Fruit fly (Drosophila melanogaster) whole organism, embryonic: ENCODE measurements around the gene IRSp53.

Source experiments
- Adf1 ChIP-seq: fragments of 200-800 bp; sonication (Bioruptor generic); IDR thresholded peaks from 2 replicates; pipeline ENCODE4 v1.3.6; 2022; ENCODE audit warnings: missing biosample characterization, missing genetic modification characterization
- CG14710 ChIP-seq: fragments of 200-800 bp; sonication (Bioruptor generic); optimal IDR thresholded peaks from 3 replicates; lab custom pipeline; 2019; ENCODE audit warnings: missing biosample characterization, mild to moderate bottlenecking, missing genetic modification characterization, moderate library complexity
- CG14860 ChIP-seq: fragments of 200-800 bp; sonication (Bioruptor generic); IDR thresholded peaks from 3 replicates; pipeline ENCODE4 v1.3.6; 2022; ENCODE audit warnings: missing biosample characterization, missing genetic modification characterization; ENCODE audit not compliant: partially characterized antibody
- CG16815 ChIP-seq: fragments of 200-800 bp; sonication (Bioruptor generic); optimal IDR thresholded peaks from 3 replicates; lab custom pipeline; 2017; ENCODE audit warnings: missing biosample characterization, mild to moderate bottlenecking, missing genetic modification characterization
- CG17186 ChIP-seq: fragments of 200-800 bp; sonication (Bioruptor generic); optimal IDR thresholded peaks from 3 replicates; lab custom pipeline; 2017; ENCODE audit warnings: missing biosample characterization, missing genetic modification reagents, missing genetic modification characterization
- CG17612 ChIP-seq: fragments of 200-800 bp; sonication (Bioruptor generic); IDR thresholded peaks from 2 replicates; pipeline ENCODE4 v1.3.6; 2022; ENCODE audit warnings: missing biosample characterization, missing genetic modification characterization
- CG18599 ChIP-seq: fragments of 200-800 bp; sonication (Bioruptor generic); optimal IDR thresholded peaks from 3 replicates; lab custom pipeline; 2017; ENCODE audit warnings: missing biosample characterization, missing genetic modification characterization, mild to moderate bottlenecking, moderate library complexity, missing genetic modification reagents
- CG30431 ChIP-seq: fragments of 200-800 bp; sonication (Bioruptor generic); optimal IDR thresholded peaks from 2 replicates; lab custom pipeline; 2017; ENCODE audit warnings: missing biosample characterization, missing genetic modification characterization
- CG31365 ChIP-seq: fragments of 200-800 bp; sonication (Bioruptor generic); optimal IDR thresholded peaks from 2 replicates; lab custom pipeline; 2018; ENCODE audit warnings: missing biosample characterization, mild to moderate bottlenecking, missing genetic modification characterization
- CG32767 ChIP-seq: fragments of 200-800 bp; sonication (Bioruptor generic); IDR thresholded peaks from 2 replicates; pipeline ENCODE4 v1.3.6; 2022; ENCODE audit warnings: missing biosample characterization, missing genetic modification characterization
- CG3407 ChIP-seq: fragments of 200-800 bp; sonication (Bioruptor generic); optimal IDR thresholded peaks from 2 replicates; lab custom pipeline; 2018; ENCODE audit warnings: missing biosample characterization, mild to moderate bottlenecking, missing genetic modification characterization
- CG3847 ChIP-seq: fragments of 200-800 bp; sonication (Bioruptor generic); IDR thresholded peaks from 2 replicates; pipeline ENCODE4 v1.3.6; 2022; ENCODE audit warnings: missing biosample characterization, missing genetic modification characterization
- CG4360 ChIP-seq: fragments of 200-800 bp; sonication (Bioruptor generic); IDR thresholded peaks from 2 replicates; pipeline ENCODE4 v1.3.6; 2022; ENCODE audit warnings: missing biosample characterization, missing genetic modification characterization
- CG4707 ChIP-seq: fragments of 200-800 bp; sonication (Bioruptor generic); optimal IDR thresholded peaks from 2 replicates; lab custom pipeline; 2018; ENCODE audit warnings: missing biosample characterization, mild to moderate bottlenecking, missing genetic modification characterization, moderate library complexity
- CG4820 ChIP-seq: fragments of 200-800 bp; sonication (Bioruptor generic); optimal IDR thresholded peaks from 3 replicates; lab custom pipeline; 2016; ENCODE audit warnings: missing biosample characterization, missing genetic modification characterization
- CG5180 ChIP-seq: fragments of 200-800 bp; sonication (Bioruptor generic); optimal IDR thresholded peaks from 3 replicates; lab custom pipeline; 2017; ENCODE audit warnings: missing biosample characterization, missing genetic modification characterization, mild to moderate bottlenecking, moderate library complexity, missing genetic modification reagents
- CG5245 ChIP-seq: fragments of 200-800 bp; sonication (Bioruptor generic); optimal IDR thresholded peaks from 3 replicates; lab custom pipeline; 2016; ENCODE audit warnings: missing biosample characterization, missing genetic modification characterization
- CG7928 ChIP-seq: fragments of 200-800 bp; sonication (Bioruptor generic); optimal IDR thresholded peaks from 2 replicates; lab custom pipeline; 2017; ENCODE audit warnings: missing biosample characterization, mild to moderate bottlenecking, missing genetic modification characterization
- CG8765 ChIP-seq: fragments of 200-800 bp; sonication (Bioruptor generic); IDR thresholded peaks from 2 replicates; pipeline ENCODE4 v1.3.6; 2022; ENCODE audit warnings: missing biosample characterization, missing genetic modification characterization
- CG9437 ChIP-seq: fragments of 200-800 bp; sonication (Bioruptor generic); optimal IDR thresholded peaks from 2 replicates; lab custom pipeline; 2018; ENCODE audit warnings: missing biosample characterization, mild to moderate bottlenecking, missing genetic modification characterization
- Dad ChIP-seq: fragments of 200-800 bp; sonication (Bioruptor generic); optimal IDR thresholded peaks from 3 replicates; lab custom pipeline; 2016; ENCODE audit warnings: missing biosample characterization, missing genetic modification characterization
- Dip2 ChIP-seq: fragments of 200-800 bp; sonication (Bioruptor generic); IDR thresholded peaks from 2 replicates; pipeline ENCODE4 v1.3.6; 2022; ENCODE audit warnings: missing biosample characterization, missing genetic modification characterization
- Dp ChIP-seq: fragments of 200-800 bp; sonication (Bioruptor generic); optimal IDR thresholded peaks from 2 replicates; lab custom pipeline; 2018; ENCODE audit warnings: missing biosample characterization, mild to moderate bottlenecking, missing genetic modification characterization, moderate library complexity
- E2f1 ChIP-seq: fragments of 200-800 bp; sonication (Bioruptor generic); IDR thresholded peaks from 2 replicates; pipeline ENCODE4 v1.3.6; 2022; ENCODE audit warnings: missing biosample characterization, missing genetic modification characterization
- Ets65A ChIP-seq: fragments of 200-800 bp; sonication (Bioruptor generic); peaks from one replicate; lab custom pipeline; 2016; ENCODE audit warnings: missing biosample characterization, missing genetic modification characterization
- Gsc ChIP-seq: fragments of 200-800 bp; sonication (Bioruptor generic); IDR thresholded peaks from 2 replicates; pipeline ENCODE4 v1.3.6; 2022; ENCODE audit warnings: missing biosample characterization, missing genetic modification characterization
- HLH54F ChIP-seq: fragments of 200-800 bp; sonication (Bioruptor generic); optimal IDR thresholded peaks from 3 replicates; lab custom pipeline; 2016; ENCODE audit warnings: missing biosample characterization, missing genetic modification characterization
- MBD-R2 ChIP-seq: fragments of 200-800 bp; sonication (Bioruptor generic); IDR thresholded peaks from 2 replicates; pipeline ENCODE4 v1.3.6; 2022; ENCODE audit warnings: missing biosample characterization, missing genetic modification characterization
- MESR4 ChIP-seq: fragments of 200-800 bp; sonication (Bioruptor generic); optimal IDR thresholded peaks from 2 replicates; lab custom pipeline; 2018; ENCODE audit warnings: missing biosample characterization, mild to moderate bottlenecking, missing genetic modification characterization, moderate library complexity
- Max ChIP-seq: fragments of 200-800 bp; sonication (Bioruptor generic); optimal IDR thresholded peaks from 2 replicates; lab custom pipeline; 2016; ENCODE audit warnings: missing biosample characterization, mild to moderate bottlenecking, missing genetic modification characterization
- Myb ChIP-seq: fragments of 200-800 bp; sonication (Bioruptor generic); optimal IDR thresholded peaks from 2 replicates; lab custom pipeline; 2016; ENCODE audit warnings: missing biosample characterization, missing genetic modification characterization
- Neu2 ChIP-seq: fragments of 200-800 bp; sonication (Bioruptor generic); optimal IDR thresholded peaks from 3 replicates; lab custom pipeline; 2016; ENCODE audit warnings: missing biosample characterization, missing genetic modification characterization, borderline replicate concordance
- NfI ChIP-seq: fragments of 200-800 bp; sonication (Bioruptor generic); optimal IDR thresholded peaks from 3 replicates; lab custom pipeline; 2018; ENCODE audit warnings: missing biosample characterization, mild to moderate bottlenecking, missing genetic modification characterization, moderate library complexity
- Six4 ChIP-seq: fragments of 200-800 bp; sonication (Bioruptor generic); optimal IDR thresholded peaks from 2 replicates; lab custom pipeline; 2016; ENCODE audit warnings: missing biosample characterization, missing genetic modification characterization
- Xbp1 ChIP-seq: fragments of 200-800 bp; sonication (Bioruptor generic); optimal IDR thresholded peaks from 3 replicates; lab custom pipeline; 2016; ENCODE audit warnings: missing biosample characterization, mild to moderate bottlenecking, missing genetic modification characterization
- br ChIP-seq: fragments of >200 bp; optimal IDR thresholded peaks from 2 replicates; lab custom pipeline; 2017
- crc ChIP-seq: fragments of 200-800 bp; sonication (Bioruptor generic); optimal IDR thresholded peaks from 2 replicates; lab custom pipeline; 2016; ENCODE audit warnings: missing biosample characterization, missing genetic modification characterization
- ewg ChIP-seq: fragments of 200-800 bp; sonication (Bioruptor generic); optimal IDR thresholded peaks from 3 replicates; lab custom pipeline; 2017; ENCODE audit warnings: mild to moderate bottlenecking, missing biosample characterization, missing genetic modification reagents, missing genetic modification characterization
- eyg ChIP-seq: fragments of 200-800 bp; sonication (Bioruptor generic); optimal IDR thresholded peaks from 3 replicates; lab custom pipeline; 2016; ENCODE audit warnings: missing biosample characterization, missing genetic modification characterization
- fu2 ChIP-seq: fragments of 200-800 bp; sonication (Bioruptor generic); optimal IDR thresholded peaks from 2 replicates; lab custom pipeline; 2016; ENCODE audit warnings: missing biosample characterization, missing genetic modification characterization
- hb ChIP-seq: fragments of 200-800 bp; sonication (Bioruptor generic); IDR thresholded peaks from 3 replicates; pipeline ENCODE4 v1.3.6; 2022; ENCODE audit warnings: missing biosample characterization, missing genetic modification characterization; ENCODE audit not compliant: partially characterized antibody
- insv ChIP-seq, 2 experiments: fragments of 200-800 bp; sonication (Bioruptor generic); optimal IDR thresholded peaks; 3 replicates each; lab custom pipeline; 2016 to 2018; ENCODE audit warnings: missing biosample characterization in 2 of 2, missing genetic modification characterization in 2 of 2
- nau ChIP-seq: fragments of 200-800 bp; sonication (Bioruptor generic); optimal IDR thresholded peaks from 3 replicates; lab custom pipeline; 2017; ENCODE audit warnings: missing biosample characterization, mild to moderate bottlenecking, missing genetic modification characterization, missing genetic modification reagents
- nerfin-1 ChIP-seq: fragments of 200-800 bp; sonication (Bioruptor generic); optimal IDR thresholded peaks from 3 replicates; lab custom pipeline; 2019; ENCODE audit warnings: missing biosample characterization, mild to moderate bottlenecking, missing genetic modification characterization, moderate library complexity
- org-1 ChIP-seq: fragments of 200-800 bp; sonication (Bioruptor generic); optimal IDR thresholded peaks from 2 replicates; lab custom pipeline; 2017; ENCODE audit warnings: missing biosample characterization, missing genetic modification characterization
- pita ChIP-seq: fragments of 200-800 bp; sonication (Bioruptor generic); optimal IDR thresholded peaks from 2 replicates; lab custom pipeline; 2017; ENCODE audit warnings: missing biosample characterization, mild to moderate bottlenecking, missing genetic modification characterization
- so ChIP-seq: fragments of 200-800 bp; sonication (Bioruptor generic); IDR thresholded peaks from 3 replicates; pipeline ENCODE4 v1.3.6; 2022; ENCODE audit warnings: missing biosample characterization, missing genetic modification characterization
- sqz ChIP-seq: fragments of 200-800 bp; sonication (Bioruptor generic); optimal IDR thresholded peaks from 3 replicates; lab custom pipeline; 2018; ENCODE audit warnings: missing biosample characterization, mild to moderate bottlenecking, missing genetic modification characterization
- tgo ChIP-seq: fragments of 200-800 bp; sonication (Bioruptor generic); IDR thresholded peaks from 3 replicates; pipeline ENCODE4 v1.3.6; 2022; ENCODE audit warnings: missing biosample characterization, missing genetic modification characterization
- unc-4 ChIP-seq: fragments of 200-800 bp; sonication (Bioruptor generic); IDR thresholded peaks from 2 replicates; pipeline ENCODE4 v1.3.6; 2022; ENCODE audit warnings: missing biosample characterization, missing genetic modification characterization; ENCODE audit not compliant: partially characterized antibody

The IRSp53 gene

dm6 chr3L:11197291-11198021 is 61.6 kb downstream of the IRSp53 start, which contains the start of gene GlcAT-P (continued):
- TF ChIP-seq NfI (GFP tag; lab: Kevin White, UChicago) (peak; percentile 47), CG3847 (peak; percentile 68), Neu2 (GFP tag; lab: Kevin White, UChicago) (no peak), CG3407 (peak; percentile 35), E2f1 (GFP tag; lab: Robert Waterston, UW) (peak; percentile 74), CG7928 (no peak), fu2 (no peak), CG16815 (GFP tag; lab: Kevin White, UChicago) (peak; percentile 9), Dad (no peak), Adf1 (GFP tag; lab: Robert Waterston, UW) (peak; percentile 54), CG4360 (GFP tag; lab: Robert Waterston, UW) (no peak), CG17612 (GFP tag; lab: Robert Waterston, UW) (no peak), CG30431 (GFP tag; lab: Kevin White, UChicago) (no peak), CG9437 (GFP tag; lab: Kevin White, UChicago) (peak; percentile 42), Six4 (GFP tag; lab: Kevin White, UChicago) (no peak), Ets65A (GFP tag; lab: Kevin White, UChicago) (no peak), CG4707 (no peak), hb (no peak), Gsc (GFP tag; lab: Robert Waterston, UW) (no peak), CG5245 (GFP tag; lab: Kevin White, UChicago) (no peak), Xbp1 (GFP tag; lab: Kevin White, UChicago) (peak; percentile 56), CG4820 (GFP tag; lab: Kevin White, UChicago) (peak; percentile 20), Myb (GFP tag; lab: Kevin White, UChicago) (no peak), CG14710 (peak; percentile 75), Max (GFP tag; lab: Kevin White, UChicago) (peak; percentile 41), CG8765 (GFP tag; lab: Robert Waterston, UW) (no peak), CG14860 (GFP tag; lab: Robert Waterston, UW) (no peak), CG17186 (GFP tag; lab: Kevin White, UChicago) (no peak), CG5180 (GFP tag; lab: Kevin White, UChicago) (peak; percentile 99), unc-4 (GFP tag; lab: Robert Waterston, UW) (no peak), sqz (GFP tag; lab: Kevin White, UChicago) (peak; percentile 71), MESR4 (GFP tag; lab: Kevin White, UChicago) (no peak), pita (GFP tag; lab: Kevin White, UChicago) (no peak), Dp (GFP tag; lab: Kevin White, UChicago) (no peak), HLH54F (GFP tag; lab: Kevin White, UChicago) (no peak), insv (GFP tag; optimal IDR thresholded peaks at IDR 0.05; lab: Kevin White, UChicago) (no peak), eyg (GFP tag; lab: Kevin White, UChicago) (no peak), tgo (GFP tag; lab: Robert Waterston, UW) (peak; percentile 64), br (no peak), org-1 (GFP tag; lab: Kevin White, UChicago) (peak; percentile 37), crc (GFP tag; lab: Kevin White, UChicago) (no peak), Dip2 (GFP tag; lab: Robert Waterston, UW) (no peak), so (GFP tag; lab: Robert Waterston, UW) (0 out of 3 replicates have a peak, but pooled peaks have one; percentile 41), ewg (GFP tag; lab: Kevin White, UChicago) (no peak), CG31365 (tag; lab: Kevin White, UChicago) (no peak), CG18599 (GFP tag; lab: Kevin White, UChicago) (peak; percentile 89), nerfin-1 (peak; percentile 53), MBD-R2 (GFP tag; lab: Robert Waterston, UW) (no peak; the same call in 1 of the 2 replicates), CG32767 (GFP tag; lab: Robert Waterston, UW) (peak; percentile 74), nau (no peak)
